Worm (Caenorhabditis elegans) whole organism, young adult: ENCODE measurements around the gene ida-1.

Source experiments
- aptf-2 ChIP-seq: fragments of 200-800 bp; sonication (Bioruptor generic); conservative IDR thresholded peaks from 2 replicates; pipeline ENCODE4 v1.3.6; 2022; ENCODE audit warnings: missing genetic modification reagents, missing genetic modification characterization, missing compliant biosample characterization
- cebp-1 ChIP-seq, 2 experiments: fragments of 200-800 bp in 1 of 2; sonication (Bioruptor generic) in 1 of 2; sonication (generic microtip) in 1 of 2; IDR thresholded peaks in 1 of 2; optimal IDR thresholded peaks in 1 of 2; 2 replicates each; pipeline versions ENCODE4 v1.3.6 to Lab custom; 2017 to 2022; ENCODE audit warnings: missing compliant biosample characterization in 2 of 2, missing genetic modification characterization in 2 of 2, mild to moderate bottlenecking in 1 of 2, missing genetic modification reagents in 1 of 2, moderate library complexity in 1 of 2
- ceh-27 ChIP-seq: fragments of 200-800 bp; sonication (Bioruptor generic); optimal IDR thresholded peaks from 2 replicates; lab custom pipeline; 2018; ENCODE audit warnings: mild to moderate bottlenecking, missing genetic modification characterization, moderate library complexity, missing compliant biosample characterization
- egrh-3 ChIP-seq: fragments of 200-800 bp; sonication (Bioruptor generic); IDR thresholded peaks from 2 replicates; pipeline ENCODE4 v1.3.6; 2022; ENCODE audit warnings: missing genetic modification reagents, missing genetic modification characterization, missing compliant biosample characterization
- lin-26 ChIP-seq: fragments of 200-800 bp; sonication (Bioruptor generic); IDR thresholded peaks from 2 replicates; pipeline ENCODE4 v1.3.6; 2022; ENCODE audit warnings: missing genetic modification reagents, missing genetic modification characterization, missing compliant biosample characterization
- nhr-90 ChIP-seq: sonication (generic microtip); optimal IDR thresholded peaks from 2 replicates; lab custom pipeline; 2016; ENCODE audit warnings: missing genotype, mild to moderate bottlenecking, missing genetic modification characterization, missing compliant biosample characterization
- pbrm-1 ChIP-seq: fragments of 200-800 bp; sonication (Bioruptor generic); IDR thresholded peaks from 2 replicates; pipeline ENCODE4 v1.3.6; 2022; ENCODE audit warnings: missing genetic modification reagents, missing genetic modification characterization, missing compliant biosample characterization
- snpc-1.1 ChIP-seq: sonication (generic microtip); optimal IDR thresholded peaks from 2 replicates; lab custom pipeline; 2017; ENCODE audit warnings: missing genetic modification characterization, mild to moderate bottlenecking, missing compliant biosample characterization, antibody characterized with exemption, moderate library complexity, missing genotype, missing genetic modification reagents; ENCODE audit not compliant: insufficient read depth
- snpc-4 ChIP-seq, 5 experiments: fragments of 150-350 bp in 1 of 5; sonication (generic microtip) in 4 of 5; optimal IDR thresholded peaks; 2 replicates each; lab custom pipeline; 2014 to 2018; ENCODE audit warnings: missing genetic modification characterization in 5 of 5, missing biosample characterization in 3 of 5, antibody characterized with exemption in 2 of 5, mild to moderate bottlenecking in 2 of 5, missing compliant biosample characterization in 2 of 5, missing genotype in 2 of 5, moderate library complexity in 2 of 5, missing genetic modification reagents in 1 of 5
- unc-130 ChIP-seq: sonication (generic microtip); optimal IDR thresholded peaks from 2 replicates; lab custom pipeline; 2016; ENCODE audit warnings: missing genetic modification reagents, missing genetic modification characterization, missing compliant biosample characterization
- ztf-22 ChIP-seq: fragments of 200-800 bp; sonication (Bioruptor generic); optimal IDR thresholded peaks from 2 replicates; lab custom pipeline; 2018; ENCODE audit warnings: mild to moderate bottlenecking, missing genetic modification characterization, moderate library complexity, missing compliant biosample characterization

DNA sequence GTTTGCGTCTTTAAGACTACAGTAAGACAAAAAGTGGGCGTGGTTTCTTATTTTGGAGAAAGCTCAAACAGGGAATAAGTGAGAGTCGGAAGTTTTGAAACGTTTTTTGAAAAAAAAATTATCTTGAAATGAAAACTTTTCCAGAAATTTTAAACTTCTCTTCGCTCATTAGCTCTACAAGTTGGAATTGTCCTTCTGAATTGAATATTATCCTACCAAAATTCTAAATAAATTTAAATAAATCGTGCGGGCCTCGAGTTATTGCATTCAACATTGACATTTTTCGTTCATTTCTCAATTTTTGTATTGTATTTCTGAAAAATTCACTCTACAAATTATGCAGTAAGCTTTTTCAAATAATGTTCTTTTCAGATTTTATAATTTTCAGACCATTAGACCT, 49.9 kb downstream of the ida-1 start, which contains the start of gene R12B2.3:
- TF ChIP-seq egrh-3 (GFP tag; lab: Robert Waterston, UW), result no peak
- no peak for TF ChIP-seq lin-26 (GFP tag; lab: Robert Waterston, UW)
- no peak for TF ChIP-seq pbrm-1
- no peak for TF ChIP-seq snpc-4 (GFP tag; optimal IDR thresholded peaks at IDR 0.05; lab: Kevin White, UChicago)
- TF ChIP-seq snpc-4 (tag; optimal IDR thresholded peaks at IDR 0.05; lab: Kevin White, UChicago), result no peak
- no peak for TF ChIP-seq aptf-2 (GFP tag; lab: Robert Waterston, UW)
- no peak for TF ChIP-seq ceh-27 (GFP tag; lab: Kevin White, UChicago)
- no peak for TF ChIP-seq snpc-1.1 (tag; lab: Kevin White, UChicago)
- TF ChIP-seq nhr-90 (tag; lab: Kevin White, UChicago), result no peak
- TF ChIP-seq unc-130, result no peak
- TF ChIP-seq ztf-22 (GFP tag; lab: Kevin White, UChicago), result no peak
- TF ChIP-seq cebp-1 (GFP tag; IDR thresholded peaks at IDR 0.05; lab: Robert Waterston, UW), result no peak
- no peak for TF ChIP-seq cebp-1 (tag; optimal IDR thresholded peaks at IDR 0.05; lab: Kevin White, UChicago)
